Worm (Caenorhabditis elegans) whole organism, young adult: ENCODE results near the gene ZC477.2.

ENCODE experiments used
- F37B4.10 ChIP-seq: fragments of 200-800 bp; sonication (Bioruptor generic); IDR thresholded peaks from 2 replicates; pipeline ENCODE4 v1.3.6; 2022; ENCODE audit warnings: missing genetic modification characterization, missing compliant biosample characterization
- K11D2.4 ChIP-seq: fragments of 200-800 bp; sonication (Bioruptor generic); IDR thresholded peaks from 2 replicates; pipeline ENCODE4 v1.3.6; 2022; ENCODE audit warnings: missing genetic modification reagents, missing genetic modification characterization, missing compliant biosample characterization
- attf-5 ChIP-seq: fragments of 200-800 bp; sonication (Bioruptor generic); optimal IDR thresholded peaks from 2 replicates; lab custom pipeline; 2018; ENCODE audit warnings: mild to moderate bottlenecking, missing genetic modification characterization, missing compliant biosample characterization
- ccch-3 ChIP-seq: fragments of 200-800 bp; sonication (Bioruptor generic); optimal IDR thresholded peaks from 2 replicates; lab custom pipeline; 2018; ENCODE audit warnings: mild to moderate bottlenecking, missing genetic modification characterization, missing compliant biosample characterization
- dpl-1 ChIP-seq: fragments of 150-350 bp; optimal IDR thresholded peaks from 2 replicates; lab custom pipeline; 2014; ENCODE audit warnings: missing biosample characterization, missing genetic modification reagents, missing genetic modification characterization
- madf-3 ChIP-seq: fragments of 200-800 bp; sonication (Bioruptor generic); IDR thresholded peaks from 2 replicates; pipeline ENCODE4 v1.3.6; 2022; ENCODE audit warnings: missing genetic modification reagents, missing genetic modification characterization, missing compliant biosample characterization
- mel-28 ChIP-seq: sonication (generic microtip); optimal IDR thresholded peaks from 2 replicates; lab custom pipeline; 2016; ENCODE audit warnings: borderline replicate concordance, mild to moderate bottlenecking, missing genetic modification characterization, missing compliant biosample characterization
- pha-4 ChIP-seq: fragments of 150-350 bp; sonication (generic microtip); optimal IDR thresholded peaks from 2 replicates; lab custom pipeline; 2014; ENCODE audit warnings: missing biosample characterization, missing genetic modification reagents, missing genetic modification characterization
- somi-1 ChIP-seq: fragments of 200-800 bp; sonication (Bioruptor generic); optimal IDR thresholded peaks from 2 replicates; lab custom pipeline; 2018; ENCODE audit warnings: mild to moderate bottlenecking, missing genetic modification characterization, missing compliant biosample characterization
- tbp1 ChIP-seq: fragments of 200-800 bp; sonication (Bioruptor generic); optimal IDR thresholded peaks from 2 replicates; lab custom pipeline; 2018; ENCODE audit warnings: mild to moderate bottlenecking, missing genetic modification characterization, missing compliant biosample characterization
- xnd-1 ChIP-seq: sonication (generic microtip); optimal IDR thresholded peaks from 2 replicates; lab custom pipeline; 2016; ENCODE audit warnings: missing genotype, missing genetic modification reagents, missing genetic modification characterization, missing compliant biosample characterization

DNA sequence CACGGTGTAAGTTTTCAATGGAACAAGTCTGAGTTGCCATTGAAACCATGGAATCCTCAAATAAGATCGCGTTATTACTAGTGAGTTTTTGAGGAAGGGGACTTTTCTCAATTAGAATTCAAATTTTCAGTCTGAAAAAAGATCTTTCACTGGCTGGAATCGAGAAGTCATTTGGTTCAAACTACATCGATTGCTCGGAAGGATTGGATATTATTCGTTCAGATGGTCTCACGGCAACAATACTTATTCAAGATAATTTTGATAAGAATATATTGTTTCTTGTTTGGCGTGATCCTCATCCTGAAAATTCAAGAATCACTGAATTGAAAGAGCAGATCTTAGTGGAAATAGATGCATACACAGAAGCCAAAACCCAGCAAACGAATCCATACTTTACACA lies 40.5 kb upstream of the ZC477.2 start:
- TF ChIP-seq somi-1 (GFP tag; lab: Kevin White, UChicago) (no peak), dpl-1 (GFP tag; lab: Kevin White, UChicago) (no peak), tbp1 (GFP tag; lab: Kevin White, UChicago) (no peak), xnd-1 (tag; lab: Kevin White, UChicago) (no peak), pha-4 (tag; lab: Kevin White, UChicago) (no peak), attf-5 (GFP tag; lab: Kevin White, UChicago) (no peak), K11D2.4 (GFP tag; lab: Robert Waterston, UW) (no peak), mel-28 (no peak), ccch-3 (no peak), F37B4.10 (no peak), madf-3 (GFP tag; lab: Robert Waterston, UW) (no peak)
